Worm (Caenorhabditis elegans) whole organism, early embryonic: ENCODE measurements around the gene F45D3.2.

Source experiments
- B0310.2 ChIP-seq: sonication (generic microtip); optimal IDR thresholded peaks from 2 replicates; lab custom pipeline; 2016; ENCODE audit warnings: mild to moderate bottlenecking, missing genetic modification characterization, missing compliant biosample characterization
- F13C5.2 ChIP-seq: sonication (generic microtip); optimal IDR thresholded peaks from 2 replicates; lab custom pipeline; 2017; ENCODE audit warnings: mild to moderate bottlenecking, missing genetic modification characterization, inconsistent platforms, missing compliant biosample characterization
- aly-1 ChIP-seq: sonication (generic microtip); optimal IDR thresholded peaks from 2 replicates; lab custom pipeline; 2016; ENCODE audit warnings: missing genetic modification characterization, missing compliant biosample characterization
- ama-1 ChIP-seq: fragments of 150-350 bp; optimal IDR thresholded peaks from 2 replicates; lab custom pipeline; 2014
- ceh-13 ChIP-seq: fragments of 200-800 bp; sonication (Bioruptor generic); optimal IDR thresholded peaks from 2 replicates; lab custom pipeline; 2018; ENCODE audit warnings: mild to moderate bottlenecking, missing genetic modification characterization, missing compliant biosample characterization
- ceh-36 ChIP-seq: sonication (generic microtip); optimal IDR thresholded peaks from 2 replicates; lab custom pipeline; 2016; ENCODE audit warnings: missing genetic modification characterization, inconsistent platforms, missing compliant biosample characterization
- ets-7 ChIP-seq: sonication (generic microtip); optimal IDR thresholded peaks from 2 replicates; lab custom pipeline; 2016; ENCODE audit warnings: missing genotype, missing genetic modification characterization, missing compliant biosample characterization
- flt-1 ChIP-seq: fragments of 200-800 bp; sonication (Bioruptor generic); IDR thresholded peaks from 2 replicates; pipeline ENCODE4 v1.3.6; 2022; ENCODE audit warnings: missing genetic modification characterization, missing compliant biosample characterization
- hmbx-1 ChIP-seq: sonication (generic microtip); optimal IDR thresholded peaks from 2 replicates; lab custom pipeline; 2016; ENCODE audit warnings: mild to moderate bottlenecking, missing genetic modification characterization, missing compliant biosample characterization
- hmg-4 ChIP-seq: fragments of 200-800 bp; sonication (Bioruptor generic); optimal IDR thresholded peaks from 2 replicates; lab custom pipeline; 2018; ENCODE audit warnings: mild to moderate bottlenecking, missing genetic modification characterization, missing compliant biosample characterization
- hnd-1 ChIP-seq: sonication (generic microtip); optimal IDR thresholded peaks from 2 replicates; lab custom pipeline; 2016; ENCODE audit warnings: missing genetic modification characterization, missing compliant biosample characterization
- pes-1 ChIP-seq: fragments of 200-800 bp; sonication (Bioruptor generic); IDR thresholded peaks from 2 replicates; pipeline ENCODE4 v1.3.6; 2022; ENCODE audit warnings: missing genetic modification reagents, missing genetic modification characterization, missing compliant biosample characterization
- scrt-1 ChIP-seq: fragments of 200-800 bp; sonication (Bioruptor generic); IDR thresholded peaks from 2 replicates; pipeline ENCODE4 v1.3.6; 2022; ENCODE audit warnings: missing genetic modification characterization, missing compliant biosample characterization
- sea-1 ChIP-seq: fragments of 200-800 bp; sonication (Bioruptor generic); conservative IDR thresholded peaks from 2 replicates; pipeline ENCODE4 v1.3.6; 2022; ENCODE audit warnings: missing genetic modification characterization, missing compliant biosample characterization
- tbx-11 ChIP-seq: fragments of 200-800 bp; sonication (Bioruptor generic); IDR thresholded peaks from 2 replicates; pipeline ENCODE4 v1.3.6; 2022; ENCODE audit warnings: missing genetic modification characterization, missing compliant biosample characterization
- tbx-37 ChIP-seq: fragments of 200-800 bp; sonication (Bioruptor generic); conservative IDR thresholded peaks from 2 replicates; pipeline ENCODE4 v1.3.6; 2022; ENCODE audit warnings: missing genetic modification reagents, missing genetic modification characterization, missing compliant biosample characterization
- tra-4 ChIP-seq: sonication (generic microtip); optimal IDR thresholded peaks from 2 replicates; lab custom pipeline; 2017; ENCODE audit warnings: missing genetic modification characterization, missing compliant biosample characterization

F45D3.2 gene

ce11 chrV:12540739-12541138 lies at the start of gene F45D3.2:
TSS of gene F45D3.2 (plus strand) at chrV:12541039.
- TF ChIP-seq pes-1 (no peak), aly-1 (tag; lab: Kevin White, UChicago) (no peak), ceh-36 (tag; lab: Kevin White, UChicago) (no peak), F13C5.2 (tag; lab: Kevin White, UChicago) (no peak), hmg-4 (GFP tag; lab: Kevin White, UChicago) (no peak), ama-1 (lab: Kevin White, UChicago) (no peak), tbx-37 (GFP tag; lab: Robert Waterston, UW) (no peak), hnd-1 (tag; lab: Kevin White, UChicago) (no peak), ceh-13 (no peak), ets-7 (tag; lab: Kevin White, UChicago) (no peak), tbx-11 (GFP tag; lab: Robert Waterston, UW) (no peak), flt-1 (GFP tag; lab: Robert Waterston, UW) (no peak), sea-1 (GFP tag; lab: Robert Waterston, UW) (no peak), tra-4 (tag; lab: Kevin White, UChicago) (no peak)

- TF ChIP-seq scrt-1 (GFP tag; lab: Robert Waterston, UW) (no peak), tbx-37 (GFP tag; lab: Robert Waterston, UW) (0 out of 2 replicates have a peak, but pooled peaks have one; percentile 9), ama-1 (lab: Kevin White, UChicago) (no peak), pes-1 (no peak), F13C5.2 (tag; lab: Kevin White, UChicago) (no peak), aly-1 (tag; lab: Kevin White, UChicago) (no peak)
These were observed 49.7 kb upstream of the F45D3.2 start for ce11 chrV:12491070-12491643.

ce11 chrV:12494522-12494921 lies 46.3 kb upstream of the F45D3.2 start, which contains the start of gene mrps-11:
TSS of gene mrps-11 (minus strand) at chrV:12494622.
- no peak for TF ChIP-seq hmbx-1 (tag; lab: Kevin White, UChicago)
- no peak for TF ChIP-seq ceh-36 (tag; lab: Kevin White, UChicago)
- TF ChIP-seq pes-1, result no peak
- no peak for TF ChIP-seq scrt-1 (GFP tag; lab: Robert Waterston, UW)
- TF ChIP-seq ama-1 (lab: Kevin White, UChicago), result no peak
- TF ChIP-seq flt-1 (GFP tag; lab: Robert Waterston, UW), result no peak
- no peak for TF ChIP-seq B0310.2
- TF ChIP-seq ceh-13, result no peak
- TF ChIP-seq aly-1 (tag; lab: Kevin White, UChicago), result no peak
- TF ChIP-seq tbx-37 (GFP tag; lab: Robert Waterston, UW), result no peak
- TF ChIP-seq tbx-11 (GFP tag; lab: Robert Waterston, UW), result no peak
- no peak for TF ChIP-seq F13C5.2 (tag; lab: Kevin White, UChicago)
- TF ChIP-seq sea-1 (GFP tag; lab: Robert Waterston, UW), result no peak
- no peak for TF ChIP-seq hmg-4 (GFP tag; lab: Kevin White, UChicago)

ce11 chrV:12497725-12498263 lies 43.0 kb upstream of the F45D3.2 start, which contains the start of the genes W04D2.4 and rbm-25:
TSS of gene W04D2.4 (minus strand) at chrV:12497755.
TSS of gene rbm-25 (plus strand) at chrV:12498213.
- no peak for TF ChIP-seq ama-1 (lab: Kevin White, UChicago)
- TF ChIP-seq hmbx-1 (tag; lab: Kevin White, UChicago), result no peak
- no peak for TF ChIP-seq ceh-13
- TF ChIP-seq hmg-4 (GFP tag; lab: Kevin White, UChicago), result no peak
- no peak for TF ChIP-seq pes-1
- TF ChIP-seq F13C5.2 (tag; lab: Kevin White, UChicago), result peak; percentile 53
- TF ChIP-seq sea-1 (GFP tag; lab: Robert Waterston, UW), result no peak

- TF ChIP-seq F13C5.2 (tag; lab: Kevin White, UChicago), result no peak
- no peak for TF ChIP-seq hnd-1 (tag; lab: Kevin White, UChicago)
- TF ChIP-seq ceh-13, result no peak
- TF ChIP-seq aly-1 (tag; lab: Kevin White, UChicago), result no peak
- TF ChIP-seq ceh-36 (tag; lab: Kevin White, UChicago), result no peak
- no peak for TF ChIP-seq tra-4 (tag; lab: Kevin White, UChicago)
- TF ChIP-seq ama-1 (lab: Kevin White, UChicago), result no peak
- TF ChIP-seq hmg-4 (GFP tag; lab: Kevin White, UChicago), result no peak
- TF ChIP-seq B0310.2, result no peak
- no peak for TF ChIP-seq sea-1 (GFP tag; lab: Robert Waterston, UW)
- TF ChIP-seq flt-1 (GFP tag; lab: Robert Waterston, UW), result no peak
- TF ChIP-seq scrt-1 (GFP tag; lab: Robert Waterston, UW), result no peak
- no peak for TF ChIP-seq tbx-11 (GFP tag; lab: Robert Waterston, UW)
- TF ChIP-seq hmbx-1 (tag; lab: Kevin White, UChicago), result no peak
- TF ChIP-seq ets-7 (tag; lab: Kevin White, UChicago), result no peak
- no peak for TF ChIP-seq tbx-37 (GFP tag; lab: Robert Waterston, UW)
These were observed 37.3 kb upstream of the F45D3.2 start, which contains the start of gene T28H10.1 for ce11 chrV:12503494-12503893. TSS of gene T28H10.1 (plus strand) at chrV:12503794.

ce11 chrV:12505730-12506129 lies 35.1 kb upstream of the F45D3.2 start:
- no peak for TF ChIP-seq aly-1 (tag; lab: Kevin White, UChicago)
- TF ChIP-seq flt-1 (GFP tag; lab: Robert Waterston, UW), result no peak
- no peak for TF ChIP-seq ama-1 (lab: Kevin White, UChicago)
- TF ChIP-seq scrt-1 (GFP tag; lab: Robert Waterston, UW), result no peak
- TF ChIP-seq tra-4 (tag; lab: Kevin White, UChicago), result no peak
- no peak for TF ChIP-seq hmbx-1 (tag; lab: Kevin White, UChicago)
- TF ChIP-seq tbx-11 (GFP tag; lab: Robert Waterston, UW), result no peak
- no peak for TF ChIP-seq F13C5.2 (tag; lab: Kevin White, UChicago)
- TF ChIP-seq ceh-13, result no peak

- TF ChIP-seq tbx-37 (GFP tag; lab: Robert Waterston, UW) (no peak), ceh-36 (tag; lab: Kevin White, UChicago) (no peak), ama-1 (lab: Kevin White, UChicago) (no peak), sea-1 (GFP tag; lab: Robert Waterston, UW) (no peak), hnd-1 (tag; lab: Kevin White, UChicago) (no peak)
These were observed 34.7 kb upstream of the F45D3.2 start, which contains the start of gene nlp-46 for ce11 chrV:12506185-12506584. TSS of gene nlp-46 (minus strand) at chrV:12506285.
